Worm (Caenorhabditis elegans) whole organism, young adult: ENCODE results near the gene B0244.7.

Experiments used
- B0019.2 ChIP-seq: fragments of 200-800 bp; sonication (Bioruptor generic); conservative IDR thresholded peaks from 2 replicates; pipeline ENCODE4 v1.3.6; 2022; ENCODE audit warnings: missing genetic modification reagents, missing genetic modification characterization, missing compliant biosample characterization
- D2030.7 ChIP-seq: fragments of 200-800 bp; sonication (Bioruptor generic); IDR thresholded peaks from 2 replicates; pipeline ENCODE4 v1.3.6; 2022; ENCODE audit warnings: missing genetic modification reagents, missing genetic modification characterization, missing compliant biosample characterization
- F33H1.4 ChIP-seq: fragments of 200-800 bp; sonication (Bioruptor generic); IDR thresholded peaks from 2 replicates; pipeline ENCODE4 v1.3.6; 2022; ENCODE audit warnings: missing genetic modification reagents, missing genetic modification characterization, missing compliant biosample characterization
- F57A8.1 ChIP-seq: fragments of 200-800 bp; sonication (Bioruptor generic); optimal IDR thresholded peaks from 2 replicates; lab custom pipeline; 2018; ENCODE audit warnings: mild to moderate bottlenecking, missing genetic modification characterization, moderate library complexity, missing compliant biosample characterization
- K12H6.12 ChIP-seq: fragments of 200-800 bp; sonication (Bioruptor generic); optimal IDR thresholded peaks from 2 replicates; lab custom pipeline; 2018; ENCODE audit warnings: mild to moderate bottlenecking, missing genetic modification characterization, missing compliant biosample characterization
- Y79H2A.3 ChIP-seq: fragments of 200-800 bp; sonication (Bioruptor generic); conservative IDR thresholded peaks from 2 replicates; pipeline ENCODE4 v1.3.6; 2022; ENCODE audit warnings: missing genetic modification reagents, missing genetic modification characterization, missing compliant biosample characterization
- ZK185.1 ChIP-seq: sonication (generic microtip); optimal IDR thresholded peaks from 2 replicates; lab custom pipeline; 2016; ENCODE audit warnings: mild to moderate bottlenecking, missing genetic modification characterization, missing compliant biosample characterization; ENCODE audit not compliant: poor library complexity, severe bottlenecking
- ama-1 ChIP-seq, 3 experiments: fragments of 150-350 bp in 1 of 3; sonication (generic microtip) in 2 of 3; optimal IDR thresholded peaks; 2 replicates each; lab custom pipeline; 2014 to 2018; ENCODE audit warnings: missing biosample characterization in 2 of 3, missing genetic modification characterization in 2 of 3, missing genetic modification reagents in 2 of 3
- ccch-3 ChIP-seq: fragments of 200-800 bp; sonication (Bioruptor generic); optimal IDR thresholded peaks from 2 replicates; lab custom pipeline; 2018; ENCODE audit warnings: mild to moderate bottlenecking, missing genetic modification characterization, missing compliant biosample characterization
- ceh-100 ChIP-seq: fragments of 200-800 bp; sonication (Bioruptor generic); IDR thresholded peaks from 2 replicates; pipeline ENCODE4 v1.3.6; 2022; ENCODE audit warnings: missing genetic modification reagents, missing genetic modification characterization, missing compliant biosample characterization
- ceh-58 ChIP-seq: fragments of 200-800 bp; sonication (Bioruptor generic); IDR thresholded peaks from 2 replicates; pipeline ENCODE4 v1.3.6; 2022; ENCODE audit warnings: missing genetic modification characterization, missing compliant biosample characterization
- ceh-91 ChIP-seq: fragments of 200-800 bp; sonication (Bioruptor generic); IDR thresholded peaks from 2 replicates; pipeline ENCODE4 v1.3.6; 2022; ENCODE audit warnings: missing genetic modification reagents, missing genetic modification characterization, missing compliant biosample characterization
- die-1 ChIP-seq: sonication (generic microtip); optimal IDR thresholded peaks from 2 replicates; lab custom pipeline; 2016; ENCODE audit warnings: missing genotype, mild to moderate bottlenecking, missing genetic modification characterization, missing compliant biosample characterization
- dpl-1 ChIP-seq: fragments of 150-350 bp; optimal IDR thresholded peaks from 2 replicates; lab custom pipeline; 2014; ENCODE audit warnings: missing biosample characterization, missing genetic modification reagents, missing genetic modification characterization
- efl-1 ChIP-seq: fragments of 150-350 bp; optimal IDR thresholded peaks from 2 replicates; lab custom pipeline; 2014; ENCODE audit warnings: missing biosample characterization, missing genetic modification reagents, missing genetic modification characterization
- hsf-1 ChIP-seq: fragments of 200-800 bp; sonication (Bioruptor generic); IDR thresholded peaks from 2 replicates; pipeline ENCODE4 v1.3.6; 2022; ENCODE audit warnings: missing genetic modification reagents, missing genetic modification characterization, missing compliant biosample characterization
- let-607 ChIP-seq, 2 experiments: fragments of 200-800 bp in 1 of 2; sonication (Bioruptor generic) in 1 of 2; sonication (generic microtip) in 1 of 2; optimal IDR thresholded peaks; 2 replicates each; lab custom pipeline; 2016 to 2018; ENCODE audit warnings: mild to moderate bottlenecking in 2 of 2, missing compliant biosample characterization in 2 of 2, missing genetic modification characterization in 2 of 2, moderate library complexity in 2 of 2, missing genotype in 1 of 2
- lin-35 ChIP-seq, 3 experiments: fragments of 150-350 bp in 2 of 3; sonication (generic microtip) in 1 of 3; optimal IDR thresholded peaks; 2 replicates each; lab custom pipeline; 2014 to 2018; ENCODE audit warnings: missing biosample characterization in 3 of 3, missing genetic modification characterization in 3 of 3, missing genetic modification reagents in 3 of 3
- lin-54 ChIP-seq: fragments of 200-800 bp; sonication (Bioruptor generic); optimal IDR thresholded peaks from 2 replicates; lab custom pipeline; 2018; ENCODE audit warnings: mild to moderate bottlenecking, missing genetic modification characterization, missing compliant biosample characterization
- lir-1 ChIP-seq: fragments of 200-800 bp; sonication (Bioruptor generic); conservative IDR thresholded peaks from 2 replicates; pipeline ENCODE4 v1.3.6; 2022; ENCODE audit warnings: missing genetic modification reagents, missing genetic modification characterization, missing compliant biosample characterization
- lsl-1 ChIP-seq: fragments of 200-800 bp; sonication (Bioruptor generic); optimal IDR thresholded peaks from 2 replicates; lab custom pipeline; 2018; ENCODE audit warnings: mild to moderate bottlenecking, missing genetic modification characterization, moderate library complexity, missing compliant biosample characterization
- lsy-27 ChIP-seq: sonication (generic microtip); optimal IDR thresholded peaks from 2 replicates; lab custom pipeline; 2017; ENCODE audit warnings: missing genetic modification characterization, mild to moderate bottlenecking, missing compliant biosample characterization, antibody characterized with exemption, missing genotype, borderline replicate concordance; ENCODE audit not compliant: insufficient read depth
- madf-3 ChIP-seq: fragments of 200-800 bp; sonication (Bioruptor generic); IDR thresholded peaks from 2 replicates; pipeline ENCODE4 v1.3.6; 2022; ENCODE audit warnings: missing genetic modification reagents, missing genetic modification characterization, missing compliant biosample characterization
- madf-6 ChIP-seq: fragments of 200-800 bp; sonication (Bioruptor generic); IDR thresholded peaks from 2 replicates; pipeline ENCODE4 v1.3.6; 2022; ENCODE audit warnings: missing genetic modification reagents, missing genetic modification characterization, missing compliant biosample characterization
- madf-8 ChIP-seq: fragments of 200-800 bp; sonication (Bioruptor generic); conservative IDR thresholded peaks from 2 replicates; pipeline ENCODE4 v1.3.6; 2022; ENCODE audit warnings: missing genetic modification reagents, missing genetic modification characterization, missing compliant biosample characterization
- mcd-1 ChIP-seq: fragments of 200-800 bp; sonication (Bioruptor generic); IDR thresholded peaks from 2 replicates; pipeline ENCODE4 v1.3.6; 2022; ENCODE audit warnings: missing genetic modification reagents, missing genetic modification characterization, missing compliant biosample characterization
- pbrm-1 ChIP-seq: fragments of 200-800 bp; sonication (Bioruptor generic); IDR thresholded peaks from 2 replicates; pipeline ENCODE4 v1.3.6; 2022; ENCODE audit warnings: missing genetic modification reagents, missing genetic modification characterization, missing compliant biosample characterization
- sdz-38 ChIP-seq: sonication (generic microtip); optimal IDR thresholded peaks from 2 replicates; lab custom pipeline; 2016; ENCODE audit warnings: missing genotype, missing genetic modification characterization, missing compliant biosample characterization
- snpc-1.1 ChIP-seq: sonication (generic microtip); optimal IDR thresholded peaks from 2 replicates; lab custom pipeline; 2017; ENCODE audit warnings: missing genetic modification characterization, mild to moderate bottlenecking, missing compliant biosample characterization, antibody characterized with exemption, moderate library complexity, missing genotype, missing genetic modification reagents; ENCODE audit not compliant: insufficient read depth
- snpc-3.4 ChIP-seq: sonication (generic microtip); optimal IDR thresholded peaks from 2 replicates; lab custom pipeline; 2017; ENCODE audit warnings: missing genetic modification characterization, mild to moderate bottlenecking, missing compliant biosample characterization, antibody characterized with exemption, moderate library complexity, missing genotype, missing genetic modification reagents
- somi-1 ChIP-seq: fragments of 200-800 bp; sonication (Bioruptor generic); optimal IDR thresholded peaks from 2 replicates; lab custom pipeline; 2018; ENCODE audit warnings: mild to moderate bottlenecking, missing genetic modification characterization, missing compliant biosample characterization
- tbx-9 ChIP-seq: sonication (generic microtip); optimal IDR thresholded peaks from 2 replicates; lab custom pipeline; 2016; ENCODE audit warnings: borderline replicate concordance, missing genetic modification characterization, inconsistent platforms, missing compliant biosample characterization
- tlf-1 ChIP-seq: fragments of 200-800 bp; sonication (Bioruptor generic); optimal IDR thresholded peaks from 2 replicates; lab custom pipeline; 2018; ENCODE audit warnings: mild to moderate bottlenecking, missing genetic modification characterization, missing compliant biosample characterization
- unc-62 ChIP-seq: fragments of 150-350 bp; optimal IDR thresholded peaks from 2 replicates; lab custom pipeline; 2014; ENCODE audit warnings: missing biosample characterization, missing genetic modification reagents, missing genetic modification characterization
- xnd-1 ChIP-seq: sonication (generic microtip); optimal IDR thresholded peaks from 2 replicates; lab custom pipeline; 2016; ENCODE audit warnings: missing genotype, missing genetic modification reagents, missing genetic modification characterization, missing compliant biosample characterization
- zim-3 ChIP-seq: sonication (generic microtip); optimal IDR thresholded peaks from 2 replicates; lab custom pipeline; 2017; ENCODE audit warnings: mild to moderate bottlenecking, missing genetic modification characterization, moderate library complexity, missing compliant biosample characterization
- ztf-28 ChIP-seq: fragments of 200-800 bp; sonication (Bioruptor generic); IDR thresholded peaks from 2 replicates; pipeline ENCODE4 v1.3.6; 2022; ENCODE audit warnings: missing genetic modification reagents, missing genetic modification characterization, missing compliant biosample characterization

The B0244.7 gene

DNA sequence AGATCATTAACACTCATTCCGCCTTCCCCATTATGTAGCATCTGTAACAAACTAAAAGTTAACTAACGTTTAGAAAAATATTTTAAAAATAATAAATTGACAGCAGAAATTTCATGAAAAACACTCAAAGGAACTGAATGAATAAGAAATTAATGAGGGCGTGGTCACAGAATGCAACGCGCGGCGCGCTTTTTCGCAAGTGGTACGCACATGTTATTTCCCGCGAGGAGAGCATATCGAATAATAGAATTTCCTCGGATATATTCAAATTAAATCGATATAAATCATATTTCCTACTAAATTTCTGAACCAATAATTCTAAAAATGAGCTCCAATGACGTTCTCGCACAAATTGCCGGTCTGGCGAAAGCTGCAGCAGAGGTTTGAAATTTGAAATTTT, 38.6 kb upstream of the B0244.7 start, which contains the start of the genes abi-1 and arle-14:
TSS of gene abi-1 (minus strand) at position 51 of the 400 bp plus-strand sequence.
TSS of gene arle-14 (plus strand) at position 217 of the 400 bp plus-strand sequence.
- TF ChIP-seq ztf-28 (GFP tag; lab: Robert Waterston, UW), result no peak
- TF ChIP-seq zim-3, result no peak
- TF ChIP-seq xnd-1, result no peak
- no peak for TF ChIP-seq ZK185.1 (tag; lab: Kevin White, UChicago)
- TF ChIP-seq lsl-1 (GFP tag; lab: Kevin White, UChicago), result peak; percentile 33
- TF ChIP-seq ama-1 (optimal IDR thresholded peaks at IDR 0.05; lab: Kevin White, UChicago), result no peak
- TF ChIP-seq ama-1 (GFP tag; optimal IDR thresholded peaks at IDR 0.05; lab: Kevin White, UChicago), result no peak
- TF ChIP-seq lin-35 (GFP tag; optimal IDR thresholded peaks at IDR 0.05; lab: Kevin White, UChicago), result no peak
- 0 out of 2 replicates have a peak, but pooled peaks have one; percentile 25 for TF ChIP-seq mcd-1
- TF ChIP-seq madf-8 (GFP tag; lab: Robert Waterston, UW), result 0 out of 2 replicates have a peak, but pooled peaks have one; percentile 18
- TF ChIP-seq ceh-58 (GFP tag; lab: Robert Waterston, UW), result no peak
- TF ChIP-seq lin-54, result peak; percentile 7
- peak; percentile 23 for TF ChIP-seq dpl-1 (GFP tag; lab: Kevin White, UChicago)
- no peak for TF ChIP-seq B0019.2 (GFP tag; lab: Robert Waterston, UW)
- no peak for TF ChIP-seq lir-1 (GFP tag; lab: Robert Waterston, UW)
- no peak for TF ChIP-seq sdz-38 (tag; lab: Kevin White, UChicago)
- TF ChIP-seq D2030.7 (GFP tag; lab: Robert Waterston, UW), result peak; percentile 16; the same call in 1 of the 2 replicates
- no peak for TF ChIP-seq tbx-9 (tag; lab: Kevin White, UChicago)
- TF ChIP-seq ccch-3 (GFP tag; lab: Kevin White, UChicago), result no peak
- TF ChIP-seq madf-6, result peak; percentile 75; the same call in 1 of the 2 replicates
- TF ChIP-seq snpc-1.1 (tag; lab: Kevin White, UChicago), result peak; percentile 51
- TF ChIP-seq unc-62, result no peak
- TF ChIP-seq ceh-91, result 0 out of 2 replicates have a peak, but pooled peaks have one; percentile 16
- no peak for TF ChIP-seq tlf-1 (GFP tag; lab: Kevin White, UChicago)
- TF ChIP-seq madf-3 (GFP tag; lab: Robert Waterston, UW), result no peak
- TF ChIP-seq Y79H2A.3, result no peak
- TF ChIP-seq F33H1.4, result peak; percentile 43; the same call in 1 of the 2 replicates
- TF ChIP-seq pbrm-1 (GFP tag; lab: Robert Waterston, UW), result no peak
- TF ChIP-seq snpc-3.4 (tag; lab: Kevin White, UChicago), result peak; percentile 29
- TF ChIP-seq F57A8.1, result no peak
- peak; percentile 81 for TF ChIP-seq efl-1 (GFP tag; lab: Kevin White, UChicago)
- no peak for TF ChIP-seq lsy-27 (tag; lab: Kevin White, UChicago)
- TF ChIP-seq somi-1, result no peak
- no peak for TF ChIP-seq K12H6.12 (tag; lab: Kevin White, UChicago)

DNA sequence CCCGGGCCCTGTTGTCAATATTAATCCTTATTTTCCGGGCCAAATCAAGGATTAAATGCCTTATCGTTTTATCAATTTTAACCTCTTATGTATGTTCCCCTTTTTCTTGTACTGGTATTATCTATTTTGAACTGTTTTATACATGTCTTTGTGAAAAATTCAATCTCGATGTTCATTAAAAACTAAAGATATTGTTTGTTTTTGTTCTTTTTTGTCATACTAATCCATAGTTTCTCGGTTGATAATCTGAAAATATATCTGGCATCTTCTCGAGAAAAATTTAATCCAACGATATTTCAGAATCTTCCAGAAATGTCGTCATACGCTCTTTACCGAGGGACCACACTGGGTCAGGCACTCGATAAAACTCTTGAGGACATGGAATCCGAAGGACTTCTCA, 37.6 kb upstream of the B0244.7 start, which contains the start of gene B0336.13:
TSS of gene B0336.13 (plus strand) at position 301 of the 400 bp plus-strand sequence.
- TF ChIP-seq hsf-1 (GFP tag; lab: Robert Waterston, UW), result 0 out of 2 replicates have a peak, but pooled peaks have one; percentile 46
- no peak for TF ChIP-seq let-607 (tag; optimal IDR thresholded peaks at IDR 0.05; lab: Kevin White, UChicago)
- no peak for TF ChIP-seq die-1 (tag; lab: Kevin White, UChicago)
- peak; percentile 15; the same call in 1 of the 2 replicates for TF ChIP-seq madf-6
- TF ChIP-seq ceh-100, result no peak
